Worm (Caenorhabditis elegans) whole organism, mixed stage, embryonic: ENCODE data around the gene srt-16.

Experiments
- ceh-83 ChIP-seq: fragments of 200-800 bp; sonication (Bioruptor generic); optimal IDR thresholded peaks from 2 replicates; lab custom pipeline; 2018; ENCODE audit warnings: mild to moderate bottlenecking, missing genetic modification characterization, missing compliant biosample characterization
- ces-1 ChIP-seq: fragments of 150-350 bp; optimal IDR thresholded peaks from 2 replicates; lab custom pipeline; 2014; ENCODE audit warnings: missing biosample characterization, missing genetic modification reagents, missing genetic modification characterization
- elt-1 ChIP-seq: sonication (generic microtip); optimal IDR thresholded peaks from 2 replicates; lab custom pipeline; 2017; ENCODE audit warnings: missing genetic modification characterization, mild to moderate bottlenecking, missing compliant biosample characterization, antibody characterized with exemption, moderate library complexity, borderline replicate concordance; ENCODE audit not compliant: insufficient read depth
- elt-3 ChIP-seq: fragments of 150-350 bp; optimal IDR thresholded peaks from 2 replicates; lab custom pipeline; 2014; ENCODE audit warnings: missing biosample characterization, missing genetic modification characterization
- mep-1 ChIP-seq: fragments of 150-350 bp; optimal IDR thresholded peaks from 2 replicates; lab custom pipeline; 2017; ENCODE audit warnings: missing biosample characterization, missing genetic modification reagents, missing genetic modification characterization, inconsistent platforms
- nhr-12 ChIP-seq: fragments of 150-350 bp; optimal IDR thresholded peaks from 2 replicates; lab custom pipeline; 2014; ENCODE audit warnings: missing biosample characterization, missing genetic modification characterization
- nhr-237 ChIP-seq: fragments of 150-350 bp; optimal IDR thresholded peaks from 2 replicates; lab custom pipeline; 2014; ENCODE audit warnings: missing biosample characterization, missing genetic modification characterization
- nhr-28 ChIP-seq: fragments of 150-350 bp; optimal IDR thresholded peaks from 2 replicates; lab custom pipeline; 2014; ENCODE audit warnings: missing biosample characterization, missing genetic modification characterization
- pha-4 ChIP-seq: fragments of 150-350 bp; optimal IDR thresholded peaks from 2 replicates; lab custom pipeline; 2018; ENCODE audit warnings: missing biosample characterization, missing genetic modification reagents, missing genetic modification characterization
- snpc-4 ChIP-seq: fragments of 150-350 bp; optimal IDR thresholded peaks from 2 replicates; lab custom pipeline; 2014; ENCODE audit warnings: missing biosample characterization, missing genetic modification characterization
- sptf-1 ChIP-seq: sonication (generic microtip); optimal IDR thresholded peaks from 2 replicates; lab custom pipeline; 2017; ENCODE audit warnings: mild to moderate bottlenecking, missing genetic modification characterization, moderate library complexity, missing compliant biosample characterization
- unc-39 ChIP-seq: fragments of 150-350 bp; optimal IDR thresholded peaks from 2 replicates; lab custom pipeline; 2014; ENCODE audit warnings: missing biosample characterization, missing genetic modification characterization
- unc-62 ChIP-seq: fragments of 150-350 bp; optimal IDR thresholded peaks from 2 replicates; lab custom pipeline; 2014; ENCODE audit warnings: missing biosample characterization, missing genetic modification reagents, missing genetic modification characterization

DNA sequence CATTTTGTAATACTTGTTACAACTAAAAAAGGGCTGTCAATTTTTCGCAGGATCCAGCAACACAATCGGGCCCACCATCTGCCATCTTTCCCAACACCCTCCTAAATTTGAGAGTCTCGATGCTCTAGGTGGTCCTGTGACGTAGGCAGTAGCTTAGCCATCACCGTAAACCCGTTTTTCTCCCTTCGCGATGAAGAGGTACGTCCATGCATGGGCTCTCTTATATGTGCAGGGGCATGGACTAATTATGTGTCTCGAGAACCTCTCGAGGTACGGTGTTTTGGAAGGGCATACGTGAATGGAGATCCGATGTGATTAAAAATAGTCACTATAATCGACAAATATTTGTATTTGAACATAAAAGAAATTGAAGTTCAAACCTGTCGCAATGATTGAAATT lies 23.4 kb downstream of the srt-16 start:
- TF ChIP-seq elt-3 (tag; lab: Kevin White, UChicago) (no peak), nhr-12 (tag; lab: Kevin White, UChicago) (no peak), unc-62 (GFP tag; lab: Kevin White, UChicago) (no peak), ces-1 (GFP tag; lab: Kevin White, UChicago) (no peak), snpc-4 (tag; lab: Kevin White, UChicago) (no peak), ceh-83 (GFP tag; lab: Kevin White, UChicago) (no peak), unc-39 (tag; lab: Kevin White, UChicago) (no peak), nhr-28 (tag; lab: Kevin White, UChicago) (no peak), nhr-237 (tag; lab: Kevin White, UChicago) (no peak), pha-4 (tag; lab: Kevin White, UChicago) (no peak), elt-1 (tag; lab: Kevin White, UChicago) (no peak), sptf-1 (no peak), mep-1 (tag; lab: Kevin White, UChicago) (no peak)
